Fruit fly (Drosophila melanogaster) whole organism, embryonic: ENCODE measurements around the gene CG43658.
A peak's percentile ranks its signal among the peaks of the same experiment; 100 is the strongest.

ENCODE experiments used
- ATbp ChIP-seq: fragments of 200-800 bp; sonication (Bioruptor generic); optimal IDR thresholded peaks from 2 replicates; lab custom pipeline; 2017; ENCODE audit warnings: missing biosample characterization, mild to moderate bottlenecking, missing genetic modification characterization, missing genetic modification reagents
- Atf3 ChIP-seq: fragments of 200-800 bp; sonication (Bioruptor generic); optimal IDR thresholded peaks from 3 replicates; lab custom pipeline; 2016; ENCODE audit warnings: missing biosample characterization, missing genetic modification characterization
- CG10209 ChIP-seq: fragments of 200-800 bp; sonication (Bioruptor generic); optimal IDR thresholded peaks from 3 replicates; lab custom pipeline; 2017; ENCODE audit warnings: missing biosample characterization, mild to moderate bottlenecking, missing genetic modification characterization, missing genetic modification reagents
- CG10565 ChIP-seq: fragments of 200-800 bp; sonication (Bioruptor generic); optimal IDR thresholded peaks from 3 replicates; lab custom pipeline; 2016; ENCODE audit warnings: missing biosample characterization, mild to moderate bottlenecking, missing genetic modification characterization
- CG10979 ChIP-seq: fragments of 200-800 bp; sonication (Bioruptor generic); optimal IDR thresholded peaks from 2 replicates; lab custom pipeline; 2018; ENCODE audit warnings: missing biosample characterization, mild to moderate bottlenecking, missing genetic modification characterization, moderate library complexity
- CG12391 ChIP-seq: fragments of 200-800 bp; sonication (Bioruptor generic); optimal IDR thresholded peaks from 3 replicates; lab custom pipeline; 2018; ENCODE audit warnings: missing biosample characterization, mild to moderate bottlenecking, missing genetic modification characterization, moderate library complexity
- CG15601 ChIP-seq: fragments of 200-800 bp; sonication (Bioruptor generic); optimal IDR thresholded peaks from 3 replicates; lab custom pipeline; 2019; ENCODE audit warnings: missing biosample characterization, mild to moderate bottlenecking, missing genetic modification characterization, moderate library complexity
- CG1602 ChIP-seq: fragments of 200-800 bp; sonication (Bioruptor generic); optimal IDR thresholded peaks from 3 replicates; lab custom pipeline; 2016; ENCODE audit warnings: missing biosample characterization, missing genetic modification characterization
- CG18262 ChIP-seq: fragments of 200-800 bp; optimal IDR thresholded peaks from 3 replicates; lab custom pipeline; 2019; ENCODE audit warnings: missing biosample characterization, mild to moderate bottlenecking, missing genetic modification characterization, moderate library complexity
- CG2120 ChIP-seq: fragments of 200-800 bp; sonication (Bioruptor generic); optimal IDR thresholded peaks from 3 replicates; lab custom pipeline; 2016; ENCODE audit warnings: missing biosample characterization, missing genetic modification characterization
- CG2712 ChIP-seq: fragments of 200-800 bp; optimal IDR thresholded peaks from 3 replicates; lab custom pipeline; 2019; ENCODE audit warnings: missing biosample characterization, mild to moderate bottlenecking, missing genetic modification characterization, moderate library complexity
- CG31365 ChIP-seq: fragments of 200-800 bp; sonication (Bioruptor generic); optimal IDR thresholded peaks from 2 replicates; lab custom pipeline; 2018; ENCODE audit warnings: missing biosample characterization, mild to moderate bottlenecking, missing genetic modification characterization
- CG32772 ChIP-seq: fragments of 200-800 bp; sonication (Bioruptor generic); IDR thresholded peaks from 2 replicates; pipeline ENCODE4 v1.3.6; 2022; ENCODE audit warnings: missing biosample characterization, missing genetic modification characterization
- CG34376 ChIP-seq: fragments of 200-800 bp; sonication (Bioruptor generic); optimal IDR thresholded peaks from 2 replicates; lab custom pipeline; 2018; ENCODE audit warnings: missing biosample characterization, mild to moderate bottlenecking, missing genetic modification characterization
- CG4820 ChIP-seq: fragments of 200-800 bp; sonication (Bioruptor generic); optimal IDR thresholded peaks from 3 replicates; lab custom pipeline; 2016; ENCODE audit warnings: missing biosample characterization, missing genetic modification characterization
- CG7556 ChIP-seq: fragments of 200-800 bp; sonication (Bioruptor generic); optimal IDR thresholded peaks from 2 replicates; lab custom pipeline; 2017; ENCODE audit warnings: missing biosample characterization, mild to moderate bottlenecking, missing genetic modification characterization
- CG8281 ChIP-seq: fragments of 200-800 bp; sonication (Bioruptor generic); optimal IDR thresholded peaks from 2 replicates; lab custom pipeline; 2018; ENCODE audit warnings: missing biosample characterization, mild to moderate bottlenecking, missing genetic modification characterization, moderate library complexity
- CG8388 ChIP-seq: fragments of 200-800 bp; sonication (Bioruptor generic); optimal IDR thresholded peaks from 2 replicates; lab custom pipeline; 2019; ENCODE audit warnings: missing biosample characterization, mild to moderate bottlenecking, missing genetic modification characterization, moderate library complexity
- Chrac-16 ChIP-seq: fragments of 200-800 bp; sonication (Bioruptor generic); optimal IDR thresholded peaks from 3 replicates; lab custom pipeline; 2016; ENCODE audit warnings: missing biosample characterization, missing genetic modification characterization
- Deaf1 ChIP-seq: fragments of 200-800 bp; optimal IDR thresholded peaks from 3 replicates; lab custom pipeline; 2019; ENCODE audit warnings: missing biosample characterization, mild to moderate bottlenecking, missing genetic modification characterization, moderate library complexity
- Hand ChIP-seq: fragments of 200-800 bp; sonication (Bioruptor generic); optimal IDR thresholded peaks from 2 replicates; lab custom pipeline; 2017; ENCODE audit warnings: mild to moderate bottlenecking, missing biosample characterization, missing genetic modification reagents, missing genetic modification characterization
- HmgZ ChIP-seq: fragments of 200-800 bp; sonication (Bioruptor generic); optimal IDR thresholded peaks from 2 replicates; lab custom pipeline; 2018; ENCODE audit warnings: missing biosample characterization, mild to moderate bottlenecking, missing genetic modification characterization
- Hmx ChIP-seq: fragments of 200-800 bp; sonication (Bioruptor generic); optimal IDR thresholded peaks from 2 replicates; lab custom pipeline; 2016; ENCODE audit warnings: missing biosample characterization, missing genetic modification characterization
- Myb ChIP-seq: fragments of 200-800 bp; sonication (Bioruptor generic); optimal IDR thresholded peaks from 2 replicates; lab custom pipeline; 2016; ENCODE audit warnings: missing biosample characterization, missing genetic modification characterization
- NFAT ChIP-seq: fragments of 200-800 bp; sonication (Bioruptor generic); IDR thresholded peaks from 2 replicates; pipeline ENCODE4 v1.3.6; 2022; ENCODE audit warnings: missing biosample characterization, missing genetic modification characterization
- NfI ChIP-seq: fragments of 200-800 bp; sonication (Bioruptor generic); optimal IDR thresholded peaks from 3 replicates; lab custom pipeline; 2018; ENCODE audit warnings: missing biosample characterization, mild to moderate bottlenecking, missing genetic modification characterization, moderate library complexity
- Oli ChIP-seq: fragments of 200-800 bp; sonication (Bioruptor generic); optimal IDR thresholded peaks from 2 replicates; lab custom pipeline; 2018; ENCODE audit warnings: missing biosample characterization, mild to moderate bottlenecking, missing genetic modification characterization, moderate library complexity
- Pdp1 ChIP-seq, 2 experiments: fragments of 200-800 bp; sonication (Bioruptor generic); optimal IDR thresholded peaks; 3 replicates each; lab custom pipeline; 2016; ENCODE audit warnings: missing biosample characterization in 2 of 2, missing genetic modification characterization in 2 of 2, mild to moderate bottlenecking in 1 of 2, moderate library complexity in 1 of 2
- Ptx1 ChIP-seq: fragments of 200-800 bp; sonication (Bioruptor generic); IDR thresholded peaks from 2 replicates; pipeline ENCODE4 v1.3.6; 2022; ENCODE audit warnings: missing biosample characterization, missing genetic modification characterization
- Rx ChIP-seq: fragments of 200-800 bp; sonication (Bioruptor generic); IDR thresholded peaks from 2 replicates; pipeline ENCODE4 v1.3.6; 2022; ENCODE audit warnings: missing biosample characterization, missing genetic modification characterization
- Sox100B ChIP-seq: fragments of 200-800 bp; sonication (Bioruptor generic); optimal IDR thresholded peaks from 3 replicates; lab custom pipeline; 2018; ENCODE audit warnings: missing biosample characterization, mild to moderate bottlenecking, missing genetic modification characterization
- Ssrp ChIP-seq: fragments of 200-800 bp; sonication (Bioruptor generic); optimal IDR thresholded peaks from 2 replicates; lab custom pipeline; 2018; ENCODE audit warnings: missing biosample characterization, mild to moderate bottlenecking, missing genetic modification characterization, moderate library complexity
- Xrp1 ChIP-seq: fragments of 200-800 bp; sonication (Bioruptor generic); IDR thresholded peaks from 2 replicates; pipeline ENCODE4 v1.3.6; 2022; ENCODE audit warnings: missing biosample characterization, missing genetic modification characterization
- ara ChIP-seq: fragments of 200-800 bp; sonication (Bioruptor generic); IDR thresholded peaks from 2 replicates; pipeline ENCODE4 v1.3.6; 2022; ENCODE audit warnings: missing biosample characterization, missing genetic modification characterization
- ase ChIP-seq: fragments of 200-800 bp; sonication (Bioruptor generic); IDR thresholded peaks from 3 replicates; pipeline ENCODE4 v1.3.6; 2022; ENCODE audit warnings: missing biosample characterization, missing genetic modification characterization
- bowl ChIP-seq: fragments of 200-800 bp; sonication (Bioruptor generic); IDR thresholded peaks from 2 replicates; pipeline ENCODE4 v1.3.6; 2022; ENCODE audit warnings: missing biosample characterization, missing genetic modification characterization
- bsh ChIP-seq, 2 experiments: fragments of 200-800 bp; sonication (Bioruptor generic); optimal IDR thresholded peaks; 2 replicates each; lab custom pipeline; 2017 to 2018; ENCODE audit warnings: mild to moderate bottlenecking in 2 of 2, missing biosample characterization in 2 of 2, missing genetic modification characterization in 2 of 2, moderate library complexity in 1 of 2
- dmrt11E ChIP-seq: fragments of 200-800 bp; sonication (Bioruptor generic); optimal IDR thresholded peaks from 3 replicates; lab custom pipeline; 2018; ENCODE audit warnings: missing biosample characterization, mild to moderate bottlenecking, missing genetic modification characterization, moderate library complexity
- grau ChIP-seq: fragments of 200-800 bp; optimal IDR thresholded peaks from 3 replicates; lab custom pipeline; 2019; ENCODE audit warnings: missing biosample characterization, mild to moderate bottlenecking, missing genetic modification characterization, moderate library complexity
- ham ChIP-seq: fragments of 200-800 bp; sonication (Bioruptor generic); IDR thresholded peaks from 2 replicates; pipeline ENCODE4 v1.3.6; 2022; ENCODE audit warnings: missing biosample characterization, missing genetic modification characterization
- knrl ChIP-seq: fragments of 200-800 bp; sonication (Bioruptor generic); IDR thresholded peaks from 3 replicates; pipeline ENCODE4 v1.3.6; 2022; ENCODE audit warnings: missing biosample characterization, missing genetic modification characterization; ENCODE audit not compliant: partially characterized antibody
- p53 ChIP-seq: fragments of 200-800 bp; sonication (Bioruptor generic); optimal IDR thresholded peaks from 2 replicates; lab custom pipeline; 2016; ENCODE audit warnings: missing biosample characterization, missing genetic modification characterization
- phol ChIP-seq: fragments of 200-800 bp; sonication (Bioruptor generic); optimal IDR thresholded peaks from 3 replicates; lab custom pipeline; 2018; ENCODE audit warnings: missing biosample characterization, mild to moderate bottlenecking, missing genetic modification characterization, moderate library complexity
- row ChIP-seq: fragments of 200-800 bp; sonication (Bioruptor generic); IDR thresholded peaks from 3 replicates; pipeline ENCODE4 v1.3.6; 2022; ENCODE audit warnings: missing biosample characterization, missing genetic modification characterization
- sc ChIP-seq, 3 experiments: fragments of >200 bp in 2 of 3; fragments of 200-800 bp in 1 of 3; sonication (Bioruptor generic) in 1 of 3; optimal IDR thresholded peaks; 2 replicates in 2 of 3; 3 replicates in 1 of 3; lab custom pipeline; 2017; ENCODE audit warnings: mild to moderate bottlenecking in 1 of 3, missing biosample characterization in 1 of 3, missing genetic modification characterization in 1 of 3, missing genetic modification reagents in 1 of 3
- sob ChIP-seq: fragments of 200-800 bp; sonication (Bioruptor generic); IDR thresholded peaks from 2 replicates; pipeline ENCODE4 v1.3.6; 2022; ENCODE audit warnings: missing biosample characterization, missing genetic modification characterization
- wor ChIP-seq: fragments of 200-800 bp; sonication (Bioruptor generic); IDR thresholded peaks from 2 replicates; pipeline ENCODE4 v1.3.6; 2022; ENCODE audit warnings: missing biosample characterization, missing genetic modification characterization
- zen2 ChIP-seq: fragments of 200-800 bp; sonication (Bioruptor generic); IDR thresholded peaks from 3 replicates; pipeline ENCODE4 v1.3.6; 2022; ENCODE audit warnings: missing biosample characterization, missing genetic modification characterization; ENCODE audit not compliant: partially characterized antibody

Gene CG43658

DNA sequence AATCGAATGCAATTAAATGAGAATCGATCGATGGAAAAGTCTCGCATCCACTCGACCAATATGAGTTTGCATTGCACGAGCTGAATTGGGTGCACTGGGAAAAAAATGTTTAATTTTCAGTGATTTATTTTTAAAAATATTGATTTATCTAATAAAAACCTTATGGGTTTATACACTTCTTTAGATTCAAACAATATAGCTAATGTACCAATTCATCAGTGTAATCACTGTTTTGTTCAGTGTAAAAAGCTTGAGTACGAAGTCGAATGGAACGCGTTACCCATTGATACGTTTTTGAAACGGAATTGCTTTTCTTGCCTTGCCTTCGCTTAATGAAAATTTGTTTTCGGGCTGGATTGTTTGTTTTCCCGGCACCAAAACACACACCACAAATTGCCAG lies 47.2 kb downstream of the CG43658 start (continued):
- TF ChIP-seq CG8388 (peak; percentile 53), Rx (GFP tag; lab: Robert Waterston, UW) (0 out of 2 replicates have a peak, but pooled peaks have one; percentile 15), sc (optimal IDR thresholded peaks at IDR 0.05; lab: Kevin White, UChicago) (no peak), sc (GFP tag; optimal IDR thresholded peaks at IDR 0.05; lab: Kevin White, UChicago) (peak; percentile 4), Hand (GFP tag; lab: Kevin White, UChicago) (no peak), Myb (GFP tag; lab: Kevin White, UChicago) (no peak), Ptx1 (GFP tag; lab: Robert Waterston, UW) (peak; percentile 33; the same call in 1 of the 2 replicates), grau (tag; lab: Kevin White, UChicago) (peak; percentile 19), ATbp (GFP tag; lab: Kevin White, UChicago) (peak; percentile 16), knrl (GFP tag; lab: Robert Waterston, UW) (no peak), Sox100B (GFP tag; lab: Kevin White, UChicago) (peak; percentile 8), NFAT (GFP tag; lab: Robert Waterston, UW) (no peak), wor (GFP tag; lab: Robert Waterston, UW) (no peak)

DNA sequence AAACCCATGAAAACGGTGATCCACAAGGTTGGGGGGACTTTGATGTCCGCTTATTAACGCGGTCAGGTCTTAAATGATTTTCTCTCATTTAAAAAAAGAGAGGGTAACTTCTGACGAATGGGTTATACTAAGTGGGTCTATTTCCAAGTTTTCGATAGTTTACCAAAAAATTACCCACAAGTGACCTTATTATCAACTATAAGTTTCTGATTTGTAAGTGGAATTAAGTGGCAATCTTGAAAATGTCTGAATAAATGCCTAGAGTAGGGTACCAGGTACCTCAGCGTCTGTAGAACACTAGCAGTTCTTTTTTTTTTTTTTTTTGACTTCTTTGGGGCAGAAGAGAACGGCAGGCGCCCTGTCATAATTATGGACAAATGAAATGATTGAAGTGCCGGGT lies 48.3 kb downstream of the CG43658 start:
- no peak for TF ChIP-seq CG4820 (GFP tag; lab: Kevin White, UChicago)
- TF ChIP-seq zen2 (GFP tag; lab: Robert Waterston, UW), result no peak
- peak; percentile 5 for TF ChIP-seq Ssrp (tag; lab: Kevin White, UChicago)
- peak; percentile 17 for TF ChIP-seq CG15601 (tag; lab: Kevin White, UChicago)
- no peak for TF ChIP-seq ase (GFP tag; lab: Robert Waterston, UW)
- TF ChIP-seq sc (optimal IDR thresholded peaks at IDR 0.05; lab: Kevin White, UChicago), result no peak
- TF ChIP-seq sc (GFP tag; optimal IDR thresholded peaks at IDR 0.05; lab: Kevin White, UChicago), result peak; percentile 1
- no peak for TF ChIP-seq CG31365
- TF ChIP-seq CG12391 (tag; lab: Kevin White, UChicago), result peak; percentile 5
- TF ChIP-seq CG18262 (tag; lab: Kevin White, UChicago), result peak; percentile 31
- TF ChIP-seq Xrp1 (GFP tag; lab: Robert Waterston, UW), result peak; percentile 48; the same call in 1 of the 2 replicates
- TF ChIP-seq Atf3, result no peak
- no peak for TF ChIP-seq bowl (GFP tag; lab: Robert Waterston, UW)
- TF ChIP-seq CG2712, result peak; percentile 44
- no peak for TF ChIP-seq sob
- peak in 1 of 2 experiments; percentile 5 for TF ChIP-seq Pdp1 (GFP tag; optimal IDR thresholded peaks at IDR 0.05; lab: Kevin White, UChicago)
- TF ChIP-seq Chrac-16 (GFP tag; lab: Kevin White, UChicago), result no peak
- TF ChIP-seq CG32772 (GFP tag; lab: Robert Waterston, UW), result 0 out of 2 replicates have a peak, but pooled peaks have one; percentile 48
- no peak for TF ChIP-seq CG8281 (tag; lab: Kevin White, UChicago)
- peak in 1 of 2 experiments; percentile 67 for TF ChIP-seq bsh (GFP tag; optimal IDR thresholded peaks at IDR 0.05; lab: Kevin White, UChicago)
- no peak for TF ChIP-seq CG2120 (GFP tag; lab: Kevin White, UChicago)
- TF ChIP-seq phol (tag; lab: Kevin White, UChicago), result peak; percentile 18
- no peak for TF ChIP-seq CG10565 (GFP tag; lab: Kevin White, UChicago)
- no peak for TF ChIP-seq ham
- TF ChIP-seq dmrt11E, result peak; percentile 30
- no peak for TF ChIP-seq CG10209 (GFP tag; lab: Kevin White, UChicago)
- 0 out of 2 replicates have a peak, but pooled peaks have one; percentile 16 for TF ChIP-seq ara (GFP tag; lab: Robert Waterston, UW)
- TF ChIP-seq p53, result no peak
- no peak for TF ChIP-seq Hmx (GFP tag; lab: Kevin White, UChicago)
- no peak for TF ChIP-seq Deaf1
- TF ChIP-seq CG10979, result peak; percentile 40
- TF ChIP-seq CG34376 (GFP tag; lab: Kevin White, UChicago), result no peak
- peak; percentile 0 for TF ChIP-seq CG8388
- no peak for TF ChIP-seq CG1602
- peak; percentile 11 for TF ChIP-seq Oli (tag; lab: Kevin White, UChicago)
- TF ChIP-seq NfI (GFP tag; lab: Kevin White, UChicago), result no peak
- no peak for TF ChIP-seq HmgZ
- no peak for TF ChIP-seq CG7556 (GFP tag; lab: Kevin White, UChicago)
- 0 out of 3 replicates have a peak, but pooled peaks have one; percentile 15 for TF ChIP-seq row
